Worm (Caenorhabditis elegans): ENCODE data around the gene srz-103.

The srz-103 gene

DNA sequence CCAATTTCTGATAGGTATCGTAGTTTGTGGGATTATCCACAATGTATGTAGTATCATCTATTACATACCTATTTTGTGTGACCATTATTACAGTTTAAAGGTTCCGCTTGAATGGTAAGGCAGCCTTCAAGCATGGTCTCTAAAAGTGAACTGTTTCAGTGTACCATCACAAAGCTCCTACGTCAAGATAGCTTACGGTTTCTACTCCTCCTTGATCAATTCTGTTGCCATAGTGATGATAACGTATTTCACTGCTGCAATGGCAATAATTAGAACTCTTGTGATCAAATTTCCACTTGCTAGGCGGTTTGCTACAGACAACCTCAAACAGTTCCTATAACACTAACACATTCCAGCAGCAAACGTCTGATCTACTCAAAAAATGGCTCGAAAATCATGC is 4.2 kb upstream of the srz-103 start:
- TF ChIP-seq K12H6.12 (tag; optimal IDR thresholded peaks at IDR 0.05), result no peak
- TF ChIP-seq F23B12.7 (tag; optimal IDR thresholded peaks at IDR 0.05; ENCODE audit: insufficient read depth), result no peak
- TF ChIP-seq athp-1 (tag; optimal IDR thresholded peaks at IDR 0.05), result no peak
- TF ChIP-seq nhr-27 (tag; optimal IDR thresholded peaks at IDR 0.05), result no peak
- no peak for TF ChIP-seq D2030.7 (GFP tag; IDR thresholded peaks at IDR 0.05)
- no peak for TF ChIP-seq ceh-27 (GFP tag; optimal IDR thresholded peaks at IDR 0.05)
- no peak for TF ChIP-seq F10E7.11 (tag; optimal IDR thresholded peaks at IDR 0.05)
- no peak for TF ChIP-seq lsy-27 (tag; optimal IDR thresholded peaks at IDR 0.05; ENCODE audit: borderline replicate concordance, insufficient read depth)
- TF ChIP-seq dpff-1 (tag; optimal IDR thresholded peaks at IDR 0.05), result no peak
- TF ChIP-seq F55B11.4 (tag; optimal IDR thresholded peaks at IDR 0.05; ENCODE audit: borderline replicate concordance, insufficient read depth), result no peak
- TF ChIP-seq aptf-2 (GFP tag; conservative IDR thresholded peaks at IDR 0.05), result no peak
- TF ChIP-seq Y67H2A.10 (GFP tag; conservative IDR thresholded peaks at IDR 0.05), result no peak
- TF ChIP-seq B0261.1 (tag; optimal IDR thresholded peaks at IDR 0.05), result no peak
- TF ChIP-seq ceh-40 (GFP tag; IDR thresholded peaks at IDR 0.05), result no peak
- no peak for TF ChIP-seq C17E4.6 (GFP tag; IDR thresholded peaks at IDR 0.05)
- no peak for TF ChIP-seq Y56A3A.18 (GFP tag; IDR thresholded peaks at IDR 0.05)
- TF ChIP-seq hsf-1 (GFP tag; IDR thresholded peaks at IDR 0.05), result no peak
- TF ChIP-seq T26A5.8 (tag; optimal IDR thresholded peaks at IDR 0.05), result no peak
- no peak for TF ChIP-seq cebp-1 (GFP tag; IDR thresholded peaks at IDR 0.05)
- TF ChIP-seq cebp-1 (tag; optimal IDR thresholded peaks at IDR 0.05), result no peak
- TF ChIP-seq egl-44 (GFP tag; IDR thresholded peaks at IDR 0.05), result no peak

DNA sequence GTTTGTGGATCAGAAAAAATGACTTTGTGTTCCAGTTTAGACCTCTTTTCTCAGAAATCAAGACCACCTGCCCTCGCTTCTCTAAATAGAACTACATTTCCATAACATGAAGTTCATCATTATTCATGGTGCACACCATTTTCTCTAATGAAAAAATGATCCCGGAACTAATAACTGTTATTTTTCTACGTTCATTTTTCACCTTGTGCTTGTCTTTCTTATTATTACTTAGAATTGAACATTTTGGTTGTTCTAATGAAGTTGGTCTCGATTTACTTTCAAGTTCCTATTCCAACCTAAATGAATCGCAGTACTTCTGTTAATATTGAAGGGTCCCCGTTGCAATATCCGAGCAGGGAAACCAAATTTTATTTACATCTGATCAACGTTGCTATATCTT is 3.7 kb upstream of the srz-103 start, which contains the start of gene srw-36:
Gene srw-36 (plus strand): TSS at position 301 of the 400 bp plus-strand sequence.
- TF ChIP-seq unc-130 (GFP tag; optimal IDR thresholded peaks at IDR 0.05) (no peak), xnd-1 (tag; optimal IDR thresholded peaks at IDR 0.05) (no peak), ama-1 (optimal IDR thresholded peaks at IDR 0.05) (no peak), ama-1 (GFP tag; optimal IDR thresholded peaks at IDR 0.05) (no peak), lir-1 (GFP tag; conservative IDR thresholded peaks at IDR 0.05) (no peak), tbp1 (GFP tag; optimal IDR thresholded peaks at IDR 0.05) (no peak), tlf-1 (GFP tag; optimal IDR thresholded peaks at IDR 0.05) (no peak), Y79H2A.3 (GFP tag; conservative IDR thresholded peaks at IDR 0.05) (no peak), madf-10 (tag; optimal IDR thresholded peaks at IDR 0.05) (no peak), lsy-27 (tag; optimal IDR thresholded peaks at IDR 0.05; ENCODE audit: borderline replicate concordance, insufficient read depth) (no peak)

DNA sequence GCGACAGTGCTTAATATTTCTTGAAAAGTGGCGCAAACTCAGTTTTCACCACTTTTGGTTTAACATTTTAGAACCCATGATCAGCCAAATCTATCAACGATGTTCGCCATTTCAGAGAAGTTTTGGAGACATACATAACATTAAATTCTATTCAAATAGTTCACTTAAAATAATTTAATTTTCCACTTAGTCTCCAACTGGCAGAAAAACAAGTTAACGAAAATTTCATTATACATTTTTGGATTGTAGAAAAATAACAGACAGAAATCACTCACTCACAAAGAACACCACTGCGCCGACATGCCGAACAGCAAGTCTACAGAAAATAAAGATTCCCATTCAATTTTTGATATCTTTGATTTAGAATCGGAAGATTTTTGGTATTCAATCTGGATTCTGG is 844 bp upstream of the srz-103 start, which contains the start of gene srw-44:
Gene srw-44 (plus strand): TSS at position 301 of the 400 bp plus-strand sequence.
- TF ChIP-seq ZK185.1 (tag; optimal IDR thresholded peaks at IDR 0.05; ENCODE audit: poor library complexity, severe bottlenecking), result no peak
- no peak for TF ChIP-seq rpc-1 (optimal IDR thresholded peaks at IDR 0.05)
- no peak for TF ChIP-seq rpc-1 (tag; optimal IDR thresholded peaks at IDR 0.05)
- TF ChIP-seq ztf-28 (GFP tag; IDR thresholded peaks at IDR 0.05), result no peak
- no peak for TF ChIP-seq F23B12.7 (tag; optimal IDR thresholded peaks at IDR 0.05; ENCODE audit: insufficient read depth)
- no peak for TF ChIP-seq mes-4 (tag; optimal IDR thresholded peaks at IDR 0.05)
- no peak for TF ChIP-seq nhr-27 (tag; optimal IDR thresholded peaks at IDR 0.05)
- TF ChIP-seq nfyb-1 (GFP tag; IDR thresholded peaks at IDR 0.05), result no peak

DNA sequence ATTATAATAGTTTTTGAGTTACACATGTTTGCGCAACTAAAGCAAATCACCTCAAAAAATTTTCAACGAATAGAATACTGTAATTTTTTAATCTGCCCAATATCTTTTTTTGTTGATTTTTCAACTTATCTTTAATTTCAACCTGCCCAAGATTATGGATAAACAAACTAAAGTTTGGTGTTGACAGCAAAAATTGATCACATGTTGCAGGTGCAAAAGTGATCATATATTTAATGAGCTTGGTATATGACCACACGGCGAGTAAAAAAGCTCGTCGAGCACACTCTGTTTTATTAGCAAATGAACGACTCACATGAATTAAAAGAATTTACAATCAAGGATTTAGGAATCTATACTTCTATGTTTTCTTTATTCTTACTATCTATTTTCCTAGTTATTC is 3.6 kb downstream of the srz-103 start, which contains the start of gene srz-1:
Gene srz-1 (plus strand): TSS at position 301 of the 400 bp plus-strand sequence.
- TF ChIP-seq F57C9.4 (tag; optimal IDR thresholded peaks at IDR 0.05), result no peak
- TF ChIP-seq nhr-27 (tag; optimal IDR thresholded peaks at IDR 0.05), result no peak
- TF ChIP-seq lin-54 (GFP tag; optimal IDR thresholded peaks at IDR 0.05), result no peak
- no peak for TF ChIP-seq hlh-12 (tag; optimal IDR thresholded peaks at IDR 0.05)
- TF ChIP-seq snpc-1.1 (tag; optimal IDR thresholded peaks at IDR 0.05; ENCODE audit: insufficient read depth), result no peak
- TF ChIP-seq die-1 (tag; optimal IDR thresholded peaks at IDR 0.05), result no peak
- no peak for TF ChIP-seq ztf-25 (GFP tag; IDR thresholded peaks at IDR 0.05)
- TF ChIP-seq F23B12.7 (tag; optimal IDR thresholded peaks at IDR 0.05; ENCODE audit: insufficient read depth), result no peak
- TF ChIP-seq ceh-79 (tag; optimal IDR thresholded peaks at IDR 0.05), result no peak
- no peak for TF ChIP-seq lin-35 (GFP tag; optimal IDR thresholded peaks at IDR 0.05)
- no peak for TF ChIP-seq lsl-1 (GFP tag; optimal IDR thresholded peaks at IDR 0.05)
- TF ChIP-seq chd-7 (tag; optimal IDR thresholded peaks at IDR 0.05), result no peak
- no peak for TF ChIP-seq cebp-1 (GFP tag; IDR thresholded peaks at IDR 0.05)
- TF ChIP-seq cebp-1 (tag; optimal IDR thresholded peaks at IDR 0.05), result no peak
